Worm (Caenorhabditis elegans): ENCODE data around the gene scl-18.

ce11 chrIV:11742406-11742805 is 11.8 kb downstream of the scl-18 start, which contains the start of gene K01A6.5:
- TF ChIP-seq ama-1 (optimal IDR thresholded peaks at IDR 0.05), result no peak
- no peak for TF ChIP-seq ceh-36 (tag; optimal IDR thresholded peaks at IDR 0.05)
- no peak for TF ChIP-seq scrt-1 (GFP tag; IDR thresholded peaks at IDR 0.05)
- TF ChIP-seq ets-7 (tag; optimal IDR thresholded peaks at IDR 0.05), result no peak
- no peak for TF ChIP-seq hmbx-1 (tag; optimal IDR thresholded peaks at IDR 0.05)
- TF ChIP-seq B0310.2 (tag; optimal IDR thresholded peaks at IDR 0.05), result no peak
- no peak for TF ChIP-seq tbx-11 (GFP tag; IDR thresholded peaks at IDR 0.05)
- no peak for TF ChIP-seq flt-1 (GFP tag; IDR thresholded peaks at IDR 0.05)
- no peak for TF ChIP-seq aly-1 (tag; optimal IDR thresholded peaks at IDR 0.05)
- no peak for TF ChIP-seq tra-4 (tag; optimal IDR thresholded peaks at IDR 0.05)
- no peak for TF ChIP-seq F13C5.2 (tag; optimal IDR thresholded peaks at IDR 0.05)
- no peak for TF ChIP-seq hmg-4 (GFP tag; optimal IDR thresholded peaks at IDR 0.05)
- no peak for TF ChIP-seq tbx-37 (GFP tag; conservative IDR thresholded peaks at IDR 0.05)
- TF ChIP-seq hnd-1 (tag; optimal IDR thresholded peaks at IDR 0.05), result no peak
